Worm (Caenorhabditis elegans) whole organism, midembryonic: ENCODE data around the gene Y62H9A.1.

Experiments used
- T22C8.4 ChIP-seq: fragments of 200-800 bp; sonication (Bioruptor generic); IDR thresholded peaks from 2 replicates; pipeline ENCODE4 v1.3.6; 2022; ENCODE audit warnings: missing genetic modification characterization, missing compliant biosample characterization
- cog-1 ChIP-seq: sonication (generic microtip); optimal IDR thresholded peaks from 2 replicates; lab custom pipeline; 2016; ENCODE audit warnings: missing genetic modification characterization, missing compliant biosample characterization
- flt-1 ChIP-seq: fragments of 200-800 bp; sonication (Bioruptor generic); IDR thresholded peaks from 2 replicates; pipeline ENCODE4 v1.3.6; 2022; ENCODE audit warnings: missing genetic modification characterization, missing compliant biosample characterization
- klf-2 ChIP-seq: fragments of 200-800 bp; sonication (Bioruptor generic); conservative IDR thresholded peaks from 2 replicates; pipeline ENCODE4 v1.3.6; 2022; ENCODE audit warnings: missing genetic modification reagents, missing genetic modification characterization, missing compliant biosample characterization
- med-1 ChIP-seq: sonication (generic microtip); optimal IDR thresholded peaks from 2 replicates; lab custom pipeline; 2017; ENCODE audit warnings: missing genetic modification characterization, mild to moderate bottlenecking, missing compliant biosample characterization, antibody characterized with exemption, missing genetic modification reagents; ENCODE audit not compliant: insufficient read depth
- ref-1 ChIP-seq: fragments of 200-800 bp; sonication (Bioruptor generic); conservative IDR thresholded peaks from 2 replicates; pipeline ENCODE4 v1.3.6; 2022; ENCODE audit warnings: missing genetic modification reagents, missing genetic modification characterization, missing compliant biosample characterization
- tab-1 ChIP-seq: fragments of 200-800 bp; sonication (Bioruptor generic); IDR thresholded peaks from 2 replicates; pipeline ENCODE4 v1.3.6; 2022; ENCODE audit warnings: missing genetic modification characterization, missing compliant biosample characterization
- ztf-23 ChIP-seq: fragments of 200-800 bp; sonication (Bioruptor generic); IDR thresholded peaks from 2 replicates; pipeline ENCODE4 v1.3.6; 2022; ENCODE audit warnings: missing genetic modification reagents, missing genetic modification characterization, missing compliant biosample characterization
- ztf-29 ChIP-seq: fragments of 200-800 bp; sonication (Bioruptor generic); IDR thresholded peaks from 2 replicates; pipeline ENCODE4 v1.3.6; 2022; ENCODE audit warnings: missing genetic modification reagents, missing genetic modification characterization, missing compliant biosample characterization

Gene Y62H9A.1

ce11 chrX:11879871-11880270 is 4.5 kb downstream of the Y62H9A.1 start, which contains the start of the genes Y62H9A.3 and Y62H9A.4:
Gene Y62H9A.3 (minus strand): TSS chrX:11879971.
Gene Y62H9A.4 (plus strand): TSS chrX:11880126.
- no peak for TF ChIP-seq T22C8.4
- no peak for TF ChIP-seq flt-1 (GFP tag; lab: Robert Waterston, UW)
- no peak for TF ChIP-seq cog-1
- no peak for TF ChIP-seq med-1
- no peak for TF ChIP-seq klf-2 (GFP tag; lab: Robert Waterston, UW)
- no peak for TF ChIP-seq tab-1 (GFP tag; lab: Robert Waterston, UW)
- TF ChIP-seq ztf-29 (GFP tag; lab: Robert Waterston, UW), result no peak
- no peak for TF ChIP-seq ztf-23
- no peak for TF ChIP-seq ref-1 (GFP tag; lab: Robert Waterston, UW)

- TF ChIP-seq ztf-23 (no peak), T22C8.4 (no peak), tab-1 (GFP tag; lab: Robert Waterston, UW) (no peak)
Measured at ce11 chrX:11882800-11883199, 7.5 kb downstream of the Y62H9A.1 start, which contains the start of the genes Y62H9A.5 and ule-5. Gene Y62H9A.5 (minus strand): TSS chrX:11882900. Gene ule-5 (plus strand): TSS chrX:11883127.

DNA sequence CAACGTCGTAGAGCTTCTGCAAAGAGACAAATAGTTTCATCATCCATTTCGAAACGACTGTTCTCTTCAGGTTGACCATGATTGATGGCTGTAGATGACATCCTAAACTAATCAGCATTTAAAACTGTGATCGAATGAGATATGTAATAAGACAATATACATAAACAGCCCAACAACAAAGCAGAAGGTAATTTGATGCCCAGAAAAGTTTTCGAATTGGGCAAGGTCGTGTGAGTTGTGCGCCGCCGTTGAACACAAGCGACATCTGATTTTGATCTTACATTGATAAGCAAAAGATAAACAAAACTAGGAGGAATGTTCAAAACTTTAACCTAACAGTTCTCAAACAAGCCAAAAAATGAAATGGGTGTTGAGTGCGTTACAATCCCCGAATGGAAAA is 10.2 kb downstream of the Y62H9A.1 start, which contains the start of gene Y62H9A.7:
Gene Y62H9A.7 (minus strand): TSS at position 101 of the 400 bp plus-strand sequence.
- TF ChIP-seq cog-1 (no peak), T22C8.4 (no peak), flt-1 (GFP tag; lab: Robert Waterston, UW) (no peak), klf-2 (GFP tag; lab: Robert Waterston, UW) (no peak), tab-1 (GFP tag; lab: Robert Waterston, UW) (no peak), med-1 (no peak), ref-1 (GFP tag; lab: Robert Waterston, UW) (no peak), ztf-29 (GFP tag; lab: Robert Waterston, UW) (no peak), ztf-23 (no peak)

ce11 chrX:11892328-11892727 is 17.0 kb downstream of the Y62H9A.1 start, which contains the start of gene Y62H9A.8:
Gene Y62H9A.8 (minus strand): TSS chrX:11892428.
- no peak for TF ChIP-seq ztf-29 (GFP tag; lab: Robert Waterston, UW)
- TF ChIP-seq ref-1 (GFP tag; lab: Robert Waterston, UW), result no peak
- no peak for TF ChIP-seq cog-1
- no peak for TF ChIP-seq T22C8.4
- TF ChIP-seq klf-2 (GFP tag; lab: Robert Waterston, UW), result no peak
- no peak for TF ChIP-seq med-1
- TF ChIP-seq tab-1 (GFP tag; lab: Robert Waterston, UW), result no peak
- TF ChIP-seq ztf-23, result no peak
- no peak for TF ChIP-seq flt-1 (GFP tag; lab: Robert Waterston, UW)

DNA sequence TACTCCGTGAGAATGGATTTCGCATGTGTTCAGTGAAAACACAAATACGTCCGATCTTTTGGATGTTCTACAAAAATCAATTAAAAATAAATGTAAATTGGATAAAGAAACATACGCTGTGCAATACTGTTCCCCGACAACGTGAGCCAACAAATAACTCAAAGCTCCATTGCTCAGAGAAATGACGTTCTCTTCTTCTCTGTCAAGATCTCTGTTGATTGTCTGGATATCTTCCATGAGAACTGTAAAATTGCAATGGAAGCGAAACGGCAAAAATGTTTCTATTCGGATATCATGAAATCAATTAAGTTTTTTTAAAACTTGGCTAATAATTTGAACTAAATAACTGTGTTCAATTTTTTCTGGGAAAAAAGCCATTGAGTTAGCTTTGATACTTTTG is 21.4 kb downstream of the Y62H9A.1 start:
- TF ChIP-seq ztf-23 (no peak), T22C8.4 (no peak)

- TF ChIP-seq cog-1, result no peak
- no peak for TF ChIP-seq tab-1 (GFP tag; lab: Robert Waterston, UW)
- no peak for TF ChIP-seq T22C8.4
- TF ChIP-seq med-1, result no peak
- TF ChIP-seq ref-1 (GFP tag; lab: Robert Waterston, UW), result no peak
- no peak for TF ChIP-seq klf-2 (GFP tag; lab: Robert Waterston, UW)
- no peak for TF ChIP-seq flt-1 (GFP tag; lab: Robert Waterston, UW)
Measured at ce11 chrX:11898040-11898439, 22.7 kb downstream of the Y62H9A.1 start, which contains the start of gene Y62H9A.9. Gene Y62H9A.9 (minus strand): TSS chrX:11898140.

DNA sequence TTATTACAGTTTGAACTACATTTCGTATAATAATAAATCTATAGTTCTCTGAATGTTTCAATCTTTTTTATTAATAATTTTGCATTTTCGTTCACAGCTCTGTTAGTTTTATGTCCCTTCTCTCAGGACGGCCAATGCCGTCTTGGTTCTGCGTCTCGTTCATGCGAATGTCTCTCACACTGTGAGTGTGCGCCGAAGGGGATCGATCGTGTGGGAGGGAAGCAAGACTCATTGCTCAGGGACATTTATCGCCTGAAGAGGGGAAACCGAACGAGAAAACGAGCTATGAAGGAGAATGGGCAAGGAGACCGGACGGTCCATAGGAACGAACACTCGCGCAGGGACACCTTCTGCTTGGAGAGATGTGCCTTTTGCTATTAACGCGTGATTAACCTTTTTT is 23.7 kb downstream of the Y62H9A.1 start:
- no peak for TF ChIP-seq tab-1 (GFP tag; lab: Robert Waterston, UW)
- no peak for TF ChIP-seq med-1
- no peak for TF ChIP-seq ztf-29 (GFP tag; lab: Robert Waterston, UW)
- TF ChIP-seq cog-1, result no peak
- TF ChIP-seq ref-1 (GFP tag; lab: Robert Waterston, UW), result no peak
- no peak for TF ChIP-seq klf-2 (GFP tag; lab: Robert Waterston, UW)
- TF ChIP-seq T22C8.4, result no peak; the same call in none of the 2 replicates
- no peak for TF ChIP-seq flt-1 (GFP tag; lab: Robert Waterston, UW)
- no peak for TF ChIP-seq ztf-23

ce11 chrX:11902661-11903060 is 27.3 kb downstream of the Y62H9A.1 start, which contains the start of gene Y62H9A.10:
Gene Y62H9A.10 (minus strand): TSS chrX:11902761.
- TF ChIP-seq med-1, result no peak
- TF ChIP-seq T22C8.4, result no peak
- TF ChIP-seq tab-1 (GFP tag; lab: Robert Waterston, UW), result no peak
- TF ChIP-seq ztf-29 (GFP tag; lab: Robert Waterston, UW), result no peak

DNA sequence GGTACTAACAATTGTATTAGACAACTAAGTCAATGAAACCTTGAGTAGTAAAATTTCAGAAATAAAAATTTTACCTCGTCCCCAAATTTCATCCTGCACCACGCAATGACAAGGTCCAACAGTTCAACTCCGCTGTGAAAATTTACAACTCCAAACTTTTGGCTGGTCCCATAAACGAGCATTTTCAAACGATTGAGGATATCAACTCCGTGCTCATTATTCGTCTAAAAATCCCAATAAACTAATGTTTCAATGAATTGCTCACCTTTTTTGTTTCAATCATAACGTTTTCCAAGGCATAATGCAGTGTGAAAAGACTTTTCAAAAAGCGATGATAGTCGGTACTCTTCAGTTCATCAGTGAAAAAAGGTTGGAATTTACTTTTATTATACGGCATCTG is 31.3 kb downstream of the Y62H9A.1 start:
- no peak for TF ChIP-seq T22C8.4
- no peak for TF ChIP-seq ztf-23

DNA sequence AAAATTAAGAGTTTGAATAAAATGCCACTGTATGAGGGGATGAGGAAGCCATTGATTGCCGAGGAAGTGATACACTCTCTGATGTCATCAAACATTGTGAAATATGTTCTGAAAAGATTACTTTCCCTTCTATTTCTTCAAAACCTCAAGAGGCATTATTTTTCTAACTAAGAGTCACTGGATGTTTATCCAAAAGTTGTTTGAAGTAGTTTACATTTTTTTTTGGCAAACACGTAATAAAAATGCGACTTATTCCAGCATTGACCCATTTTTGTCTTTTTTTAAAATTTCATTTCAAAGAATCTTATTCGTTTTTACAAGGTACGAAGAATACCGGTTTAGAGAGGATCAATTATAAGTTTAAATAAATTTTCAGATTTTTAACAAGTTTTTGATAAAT is 31.9 kb downstream of the Y62H9A.1 start, which contains the start of gene Y62H9A.11:
Gene Y62H9A.11 (minus strand): TSS at position 101 of the 400 bp plus-strand sequence.
- TF ChIP-seq T22C8.4, result no peak
- no peak for TF ChIP-seq ztf-29 (GFP tag; lab: Robert Waterston, UW)
- no peak for TF ChIP-seq flt-1 (GFP tag; lab: Robert Waterston, UW)
- TF ChIP-seq ref-1 (GFP tag; lab: Robert Waterston, UW), result no peak
- TF ChIP-seq tab-1 (GFP tag; lab: Robert Waterston, UW), result no peak
- no peak for TF ChIP-seq klf-2 (GFP tag; lab: Robert Waterston, UW)
- no peak for TF ChIP-seq med-1
- TF ChIP-seq ztf-23, result no peak
- TF ChIP-seq cog-1, result no peak

- TF ChIP-seq flt-1 (GFP tag; lab: Robert Waterston, UW) (no peak), cog-1 (no peak), med-1 (no peak), ztf-29 (GFP tag; lab: Robert Waterston, UW) (no peak)
Measured at ce11 chrX:11908226-11908625, 32.9 kb downstream of the Y62H9A.1 start.
